Worm (Caenorhabditis elegans) whole organism, L1 larva: ENCODE measurements around the gene Y48G9A.6.
A peak's percentile ranks its signal among the peaks of the same experiment; 100 is the strongest.

Experiments
- C16A3.4 ChIP-seq: fragments of 150-350 bp; optimal IDR thresholded peaks from 2 replicates; lab custom pipeline; 2014; ENCODE audit warnings: missing biosample characterization, missing genetic modification characterization
- C34B4.2 ChIP-seq: sonication (generic microtip); optimal IDR thresholded peaks from 2 replicates; lab custom pipeline; 2017; ENCODE audit warnings: mild to moderate bottlenecking, missing genetic modification characterization, missing compliant biosample characterization
- F16B12.6 ChIP-seq: fragments of 150-350 bp; optimal IDR thresholded peaks from 2 replicates; lab custom pipeline; 2014; ENCODE audit warnings: missing biosample characterization, missing genetic modification characterization
- ama-1 ChIP-seq: fragments of 150-350 bp; optimal IDR thresholded peaks from 2 replicates; lab custom pipeline; 2014
- blmp-1 ChIP-seq: fragments of 150-350 bp; optimal IDR thresholded peaks from 2 replicates; lab custom pipeline; 2014; ENCODE audit warnings: missing biosample characterization, missing genetic modification characterization
- ceh-88 ChIP-seq: fragments of 200-800 bp; sonication (Bioruptor generic); IDR thresholded peaks from 2 replicates; pipeline ENCODE4 v1.3.6; 2022; ENCODE audit warnings: missing genetic modification characterization, missing compliant biosample characterization
- ces-1 ChIP-seq: fragments of 150-350 bp; optimal IDR thresholded peaks from 2 replicates; lab custom pipeline; 2014; ENCODE audit warnings: missing biosample characterization, missing genetic modification reagents, missing genetic modification characterization
- dsc-1 ChIP-seq: sonication (generic microtip); optimal IDR thresholded peaks from 2 replicates; lab custom pipeline; 2016; ENCODE audit warnings: mild to moderate bottlenecking, missing genetic modification characterization, missing compliant biosample characterization
- efl-1 ChIP-seq, 4 experiments: fragments of 150-350 bp; optimal IDR thresholded peaks in 3 of 4; peaks in 1 of 4; 1 replicate in 1 of 4; 2 replicates in 3 of 4; lab custom pipeline; 2014; ENCODE audit warnings: missing biosample characterization in 2 of 4, missing genetic modification characterization in 2 of 4, missing genetic modification reagents in 2 of 4
- egl-13 ChIP-seq: sonication (generic microtip); optimal IDR thresholded peaks from 2 replicates; lab custom pipeline; 2016; ENCODE audit warnings: missing genotype, missing genetic modification reagents, missing genetic modification characterization, missing compliant biosample characterization
- egl-27 ChIP-seq, 2 experiments: fragments of 150-350 bp in 1 of 2; sonication (generic microtip); optimal IDR thresholded peaks; 3 replicates each; lab custom pipeline; 2017 to 2018; ENCODE audit warnings: missing biosample characterization in 2 of 2, missing genetic modification characterization in 2 of 2, missing genetic modification reagents in 2 of 2
- elt-3 ChIP-seq, 6 experiments: fragments of 150-350 bp in 1 of 6; sonication (generic microtip); optimal IDR thresholded peaks; 2 replicates each; lab custom pipeline; 2017 to 2018; ENCODE audit warnings: missing biosample characterization in 6 of 6, missing genetic modification characterization in 6 of 6, inconsistent platforms in 1 of 6
- fos-1 ChIP-seq: fragments of 150-350 bp; optimal IDR thresholded peaks from 2 replicates; lab custom pipeline; 2014; ENCODE audit warnings: missing biosample characterization, missing genetic modification characterization
- grh-1 ChIP-seq: fragments of 200-800 bp; sonication (Bioruptor generic); IDR thresholded peaks from 2 replicates; pipeline ENCODE4 v1.3.6; 2022; ENCODE audit warnings: missing genetic modification reagents, missing genetic modification characterization, missing compliant biosample characterization
- hpl-2 ChIP-seq: fragments of 150-350 bp; optimal IDR thresholded peaks from 2 replicates; lab custom pipeline; 2014; ENCODE audit warnings: missing biosample characterization, missing genetic modification reagents, missing genetic modification characterization
- irx-1 ChIP-seq: sonication (generic microtip); optimal IDR thresholded peaks from 2 replicates; lab custom pipeline; 2016; ENCODE audit warnings: missing genetic modification characterization, missing compliant biosample characterization
- isw-1 ChIP-seq: fragments of 200-800 bp; sonication (Bioruptor generic); IDR thresholded peaks from 2 replicates; pipeline ENCODE4 v1.3.6; 2022; ENCODE audit warnings: missing genetic modification characterization, missing compliant biosample characterization
- lin-15B ChIP-seq: fragments of 150-350 bp; sonication (generic microtip); optimal IDR thresholded peaks from 3 replicates; lab custom pipeline; 2014; ENCODE audit warnings: missing biosample characterization, missing genetic modification characterization
- lin-35 ChIP-seq, 2 experiments: fragments of 150-350 bp; optimal IDR thresholded peaks; 2 replicates each; lab custom pipeline; 2014; ENCODE audit warnings: missing biosample characterization in 2 of 2, missing genetic modification characterization in 2 of 2, missing genetic modification reagents in 2 of 2
- lir-3 ChIP-seq: sonication (generic microtip); optimal IDR thresholded peaks from 2 replicates; lab custom pipeline; 2016; ENCODE audit warnings: mild to moderate bottlenecking, missing genetic modification characterization, moderate library complexity, missing compliant biosample characterization; ENCODE audit not compliant: poor library complexity
- lsy-2 ChIP-seq, 2 experiments: fragments of 150-350 bp; optimal IDR thresholded peaks; 2 replicates each; lab custom pipeline; 2014; ENCODE audit warnings: missing biosample characterization in 2 of 2, missing genetic modification characterization in 2 of 2
- mdl-1 ChIP-seq, 2 experiments: fragments of 150-350 bp; optimal IDR thresholded peaks; 2 replicates each; lab custom pipeline; 2014 to 2017; ENCODE audit warnings: missing biosample characterization in 2 of 2, missing genetic modification characterization in 2 of 2, inconsistent platforms in 1 of 2
- mef-2 ChIP-seq: fragments of 150-350 bp; optimal IDR thresholded peaks from 2 replicates; lab custom pipeline; 2014; ENCODE audit warnings: missing biosample characterization, missing genetic modification characterization
- mep-1 ChIP-seq: fragments of 150-350 bp; optimal IDR thresholded peaks from 2 replicates; lab custom pipeline; 2014; ENCODE audit warnings: missing biosample characterization, missing genetic modification characterization
- nhr-11 ChIP-seq: fragments of 150-350 bp; optimal IDR thresholded peaks from 2 replicates; lab custom pipeline; 2014; ENCODE audit warnings: missing biosample characterization, missing genetic modification characterization
- nhr-12 ChIP-seq: sonication (generic microtip); optimal IDR thresholded peaks from 2 replicates; lab custom pipeline; 2017; ENCODE audit warnings: missing biosample characterization, missing genetic modification characterization
- nhr-19 ChIP-seq: fragments of 200-800 bp; sonication (Bioruptor generic); conservative IDR thresholded peaks from 2 replicates; pipeline ENCODE4 v1.3.6; 2022; ENCODE audit warnings: missing genetic modification characterization, missing compliant biosample characterization
- nhr-20 ChIP-seq: sonication (generic microtip); optimal IDR thresholded peaks from 2 replicates; lab custom pipeline; 2016; ENCODE audit warnings: mild to moderate bottlenecking, missing genetic modification characterization, missing compliant biosample characterization
- nhr-76 ChIP-seq: sonication (generic microtip); optimal IDR thresholded peaks from 2 replicates; lab custom pipeline; 2017; ENCODE audit warnings: missing biosample characterization, missing genetic modification characterization
- nhr-85 ChIP-seq: sonication (generic microtip); peaks from one replicate; lab custom pipeline; 2016; ENCODE audit warnings: missing genetic modification characterization, inconsistent platforms, missing compliant biosample characterization
- nhr-90 ChIP-seq: sonication (generic microtip); optimal IDR thresholded peaks from 2 replicates; lab custom pipeline; 2016; ENCODE audit warnings: mild to moderate bottlenecking, missing genetic modification characterization, missing compliant biosample characterization; ENCODE audit not compliant: poor library complexity
- pax-3 ChIP-seq: fragments of 200-800 bp; sonication (Bioruptor generic); optimal IDR thresholded peaks from 2 replicates; lab custom pipeline; 2018; ENCODE audit warnings: mild to moderate bottlenecking, missing genetic modification characterization, moderate library complexity, missing compliant biosample characterization
- snu-23 ChIP-seq: sonication (generic microtip); optimal IDR thresholded peaks from 2 replicates; lab custom pipeline; 2016; ENCODE audit warnings: missing genetic modification characterization, missing compliant biosample characterization
- sox-4 ChIP-seq: sonication (generic microtip); optimal IDR thresholded peaks from 2 replicates; lab custom pipeline; 2016; ENCODE audit warnings: missing genetic modification characterization, missing compliant biosample characterization
- sptf-1 ChIP-seq: fragments of 150-350 bp; optimal IDR thresholded peaks from 2 replicates; lab custom pipeline; 2014; ENCODE audit warnings: missing biosample characterization, missing genetic modification characterization
- swsn-7 ChIP-seq: sonication (generic microtip); optimal IDR thresholded peaks from 2 replicates; lab custom pipeline; 2016; ENCODE audit warnings: missing genetic modification characterization, missing compliant biosample characterization
- tbx-2 ChIP-seq: sonication (generic microtip); optimal IDR thresholded peaks from 2 replicates; lab custom pipeline; 2016; ENCODE audit warnings: missing genetic modification characterization, missing compliant biosample characterization
- tlp-1 ChIP-seq: fragments of 150-350 bp; optimal IDR thresholded peaks from 2 replicates; lab custom pipeline; 2014; ENCODE audit warnings: missing biosample characterization, missing genetic modification characterization
- unc-62 ChIP-seq: fragments of 150-350 bp; optimal IDR thresholded peaks from 2 replicates; lab custom pipeline; 2014; ENCODE audit warnings: missing biosample characterization, missing genetic modification reagents, missing genetic modification characterization
- unc-86 ChIP-seq: sonication (generic microtip); optimal IDR thresholded peaks from 2 replicates; lab custom pipeline; 2016; ENCODE audit warnings: missing genetic modification characterization, missing compliant biosample characterization
- xbp-1 ChIP-seq: sonication (generic microtip); optimal IDR thresholded peaks from 2 replicates; lab custom pipeline; 2016; ENCODE audit warnings: missing genetic modification characterization, missing compliant biosample characterization
- zag-1 ChIP-seq: fragments of 150-350 bp; optimal IDR thresholded peaks from 2 replicates; lab custom pipeline; 2014; ENCODE audit warnings: missing biosample characterization, missing genetic modification characterization
- ztf-4 ChIP-seq: fragments of 150-350 bp; optimal IDR thresholded peaks from 2 replicates; lab custom pipeline; 2014; ENCODE audit warnings: missing biosample characterization, missing genetic modification characterization

Y48G9A.6 gene

ce11 chrIII:2090695-2091094 lies 26.9 kb upstream of the Y48G9A.6 start (continued):
- TF ChIP-seq nhr-20 (tag; lab: Kevin White, UChicago) (peak; percentile 85), hpl-2 (GFP tag; lab: Kevin White, UChicago) (peak; percentile 24), ama-1 (lab: Kevin White, UChicago) (peak; percentile 2), ztf-4 (tag; lab: Kevin White, UChicago) (no peak), nhr-11 (tag; lab: Kevin White, UChicago) (no peak), xbp-1 (tag; lab: Kevin White, UChicago) (peak; percentile 57), fos-1 (tag; lab: Kevin White, UChicago) (peak; percentile 74), lir-3 (no peak), lin-15B (no peak), sox-4 (tag; lab: Kevin White, UChicago) (no peak), pax-3 (tag; lab: Kevin White, UChicago) (no peak), nhr-19 (GFP tag; lab: Robert Waterston, UW) (peak; percentile 60), zag-1 (tag; lab: Kevin White, UChicago) (no peak), mep-1 (tag; lab: Kevin White, UChicago) (peak; percentile 89), dsc-1 (tag; lab: Kevin White, UChicago) (no peak), tlp-1 (no peak), unc-62 (GFP tag; lab: Kevin White, UChicago) (no peak), mdl-1 (tag; optimal IDR thresholded peaks at IDR 0.05; lab: Kevin White, UChicago) (peak in 1 of 2 experiments; percentile 74), lin-35 (GFP tag; optimal IDR thresholded peaks at IDR 0.05; lab: Kevin White, UChicago) (peak in 1 of 2 experiments; percentile 86), snu-23 (GFP tag; lab: Kevin White, UChicago) (peak; percentile 89), grh-1 (peak; percentile 84), ceh-88 (GFP tag; lab: Robert Waterston, UW) (no peak), irx-1 (tag; lab: Kevin White, UChicago) (peak; percentile 51), mef-2 (no peak), unc-86 (tag; lab: Kevin White, UChicago) (no peak), ces-1 (GFP tag; lab: Kevin White, UChicago) (no peak), nhr-12 (tag; lab: Kevin White, UChicago) (no peak), sptf-1 (tag; lab: Kevin White, UChicago) (no peak), C34B4.2 (tag; lab: Kevin White, UChicago) (no peak), elt-3 (tag; optimal IDR thresholded peaks at IDR 0.05; lab: Kevin White, UChicago) (peak in 2 of 6 experiments; percentile 40 to 81), efl-1 (optimal IDR thresholded peaks at IDR 0.05; lab: Kevin White, UChicago) (peak; percentile 66 to 68), efl-1 (GFP tag; optimal IDR thresholded peaks at IDR 0.05 in 1 of 2; lab: Kevin White, UChicago) (peak; percentile 33 to 91), blmp-1 (tag; lab: Kevin White, UChicago) (peak; percentile 46), tbx-2 (tag; lab: Kevin White, UChicago) (peak; percentile 68), isw-1 (GFP tag; lab: Robert Waterston, UW) (no peak), nhr-90 (tag; lab: Kevin White, UChicago) (peak; percentile 85), swsn-7 (tag; lab: Kevin White, UChicago) (peak; percentile 66), nhr-85 (peak; percentile 97), nhr-76 (tag; lab: Kevin White, UChicago) (no peak), F16B12.6 (no peak), C16A3.4 (tag; lab: Kevin White, UChicago) (peak; percentile 77), lsy-2 (tag; optimal IDR thresholded peaks at IDR 0.05; lab: Kevin White, UChicago) (peak; percentile 72 to 77), egl-27 (tag; optimal IDR thresholded peaks at IDR 0.05; lab: Kevin White, UChicago) (no peak)

- TF ChIP-seq egl-13 (tag; lab: Kevin White, UChicago) = no peak
- TF ChIP-seq pax-3 (tag; lab: Kevin White, UChicago) = no peak
- peak in 1 of 2 experiments; percentile 9 for TF ChIP-seq lin-35 (GFP tag; optimal IDR thresholded peaks at IDR 0.05; lab: Kevin White, UChicago)
Measured at ce11 chrIII:2091367-2091766, 26.3 kb upstream of the Y48G9A.6 start.
